Worm (Caenorhabditis elegans): ENCODE measurements around the gene fbxa-18.

The fbxa-18 gene

ce11 chrV:16131249-16131648, 11.2 kb upstream of the fbxa-18 start, which contains the start of gene fbxa-142:
Gene fbxa-142, minus strand, starts transcription at chrV:16131349.
- no peak for TF ChIP-seq tbx-37 (GFP tag; conservative IDR thresholded peaks at IDR 0.05)
- no peak for TF ChIP-seq hnd-1 (tag; optimal IDR thresholded peaks at IDR 0.05)
- no peak for TF ChIP-seq ceh-13 (GFP tag; optimal IDR thresholded peaks at IDR 0.05)
- no peak for TF ChIP-seq tbx-11 (GFP tag; IDR thresholded peaks at IDR 0.05)
- TF ChIP-seq hmg-4 (GFP tag; optimal IDR thresholded peaks at IDR 0.05) = no peak
- TF ChIP-seq B0310.2 (tag; optimal IDR thresholded peaks at IDR 0.05) = no peak
- TF ChIP-seq ets-7 (tag; optimal IDR thresholded peaks at IDR 0.05) = no peak

ce11 chrV:16132215-16132614, 10.3 kb upstream of the fbxa-18 start:
- no peak for TF ChIP-seq ceh-13 (GFP tag; optimal IDR thresholded peaks at IDR 0.05)

ce11 chrV:16132705-16133104, 9.8 kb upstream of the fbxa-18 start, which contains the start of gene fbxa-144:
Gene fbxa-144, minus strand, starts transcription at chrV:16132805.
- TF ChIP-seq hmbx-1 (tag; optimal IDR thresholded peaks at IDR 0.05) = no peak
- TF ChIP-seq ceh-13 (GFP tag; optimal IDR thresholded peaks at IDR 0.05) = no peak
- no peak for TF ChIP-seq tra-4 (tag; optimal IDR thresholded peaks at IDR 0.05)
- TF ChIP-seq flt-1 (GFP tag; IDR thresholded peaks at IDR 0.05) = no peak
- no peak for TF ChIP-seq B0310.2 (tag; optimal IDR thresholded peaks at IDR 0.05)
- TF ChIP-seq scrt-1 (GFP tag; IDR thresholded peaks at IDR 0.05) = no peak
- no peak for TF ChIP-seq F13C5.2 (tag; optimal IDR thresholded peaks at IDR 0.05)
- TF ChIP-seq ama-1 (optimal IDR thresholded peaks at IDR 0.05) = no peak
- no peak for TF ChIP-seq hmg-4 (GFP tag; optimal IDR thresholded peaks at IDR 0.05)
- TF ChIP-seq tbx-37 (GFP tag; conservative IDR thresholded peaks at IDR 0.05) = no peak
- no peak for TF ChIP-seq ceh-36 (tag; optimal IDR thresholded peaks at IDR 0.05)
- TF ChIP-seq tbx-11 (GFP tag; IDR thresholded peaks at IDR 0.05) = no peak
- TF ChIP-seq sea-1 (GFP tag; conservative IDR thresholded peaks at IDR 0.05) = no peak

- TF ChIP-seq F13C5.2 (tag; optimal IDR thresholded peaks at IDR 0.05) = no peak
- TF ChIP-seq B0310.2 (tag; optimal IDR thresholded peaks at IDR 0.05) = no peak
- TF ChIP-seq flt-1 (GFP tag; IDR thresholded peaks at IDR 0.05) = no peak
- TF ChIP-seq ceh-36 (tag; optimal IDR thresholded peaks at IDR 0.05) = no peak
- TF ChIP-seq hnd-1 (tag; optimal IDR thresholded peaks at IDR 0.05) = no peak
- no peak for TF ChIP-seq hmbx-1 (tag; optimal IDR thresholded peaks at IDR 0.05)
- no peak for TF ChIP-seq tbx-11 (GFP tag; IDR thresholded peaks at IDR 0.05)
- no peak for TF ChIP-seq scrt-1 (GFP tag; IDR thresholded peaks at IDR 0.05)
- no peak for TF ChIP-seq ets-7 (tag; optimal IDR thresholded peaks at IDR 0.05)
- no peak for TF ChIP-seq pes-1 (GFP tag; IDR thresholded peaks at IDR 0.05)
- no peak for TF ChIP-seq tbx-37 (GFP tag; conservative IDR thresholded peaks at IDR 0.05)
- no peak for TF ChIP-seq ama-1 (optimal IDR thresholded peaks at IDR 0.05)
- no peak for TF ChIP-seq aly-1 (tag; optimal IDR thresholded peaks at IDR 0.05)
- no peak for TF ChIP-seq tra-4 (tag; optimal IDR thresholded peaks at IDR 0.05)
- TF ChIP-seq sea-1 (GFP tag; conservative IDR thresholded peaks at IDR 0.05) = no peak
- no peak for TF ChIP-seq ceh-13 (GFP tag; optimal IDR thresholded peaks at IDR 0.05)
- TF ChIP-seq hmg-4 (GFP tag; optimal IDR thresholded peaks at IDR 0.05) = no peak
Measured at ce11 chrV:16137043-16137442, 5.4 kb upstream of the fbxa-18 start, which contains the start of gene F44G3.7. Gene F44G3.7, minus strand, starts transcription at chrV:16137143.

- TF ChIP-seq hmbx-1 (tag; optimal IDR thresholded peaks at IDR 0.05) (no peak), tra-4 (tag; optimal IDR thresholded peaks at IDR 0.05) (no peak), aly-1 (tag; optimal IDR thresholded peaks at IDR 0.05) (no peak), hnd-1 (tag; optimal IDR thresholded peaks at IDR 0.05) (no peak), ceh-13 (GFP tag; optimal IDR thresholded peaks at IDR 0.05) (no peak), B0310.2 (tag; optimal IDR thresholded peaks at IDR 0.05) (no peak), tbx-11 (GFP tag; IDR thresholded peaks at IDR 0.05) (no peak), hmg-4 (GFP tag; optimal IDR thresholded peaks at IDR 0.05) (no peak)
Measured at ce11 chrV:16139529-16139928, 2.9 kb upstream of the fbxa-18 start, which contains the start of gene clc-11. Gene clc-11, minus strand, starts transcription at chrV:16139629.

ce11 chrV:16141071-16141470, 1.4 kb upstream of the fbxa-18 start, which contains the start of gene clc-32:
Gene clc-32, minus strand, starts transcription at chrV:16141171.
- no peak for TF ChIP-seq F13C5.2 (tag; optimal IDR thresholded peaks at IDR 0.05)
- no peak for TF ChIP-seq hmg-4 (GFP tag; optimal IDR thresholded peaks at IDR 0.05)
- TF ChIP-seq pes-1 (GFP tag; IDR thresholded peaks at IDR 0.05) = no peak
- TF ChIP-seq tbx-11 (GFP tag; IDR thresholded peaks at IDR 0.05) = no peak
- no peak for TF ChIP-seq tbx-37 (GFP tag; conservative IDR thresholded peaks at IDR 0.05)
- no peak for TF ChIP-seq ceh-36 (tag; optimal IDR thresholded peaks at IDR 0.05)
- TF ChIP-seq hmbx-1 (tag; optimal IDR thresholded peaks at IDR 0.05) = no peak
- no peak for TF ChIP-seq sea-1 (GFP tag; conservative IDR thresholded peaks at IDR 0.05)
- TF ChIP-seq ceh-13 (GFP tag; optimal IDR thresholded peaks at IDR 0.05) = no peak
- no peak for TF ChIP-seq ama-1 (optimal IDR thresholded peaks at IDR 0.05)
- no peak for TF ChIP-seq ets-7 (tag; optimal IDR thresholded peaks at IDR 0.05)
- no peak for TF ChIP-seq flt-1 (GFP tag; IDR thresholded peaks at IDR 0.05)
- TF ChIP-seq tra-4 (tag; optimal IDR thresholded peaks at IDR 0.05) = no peak
- TF ChIP-seq hnd-1 (tag; optimal IDR thresholded peaks at IDR 0.05) = no peak
- TF ChIP-seq scrt-1 (GFP tag; IDR thresholded peaks at IDR 0.05) = no peak
- TF ChIP-seq aly-1 (tag; optimal IDR thresholded peaks at IDR 0.05) = no peak
- no peak for TF ChIP-seq B0310.2 (tag; optimal IDR thresholded peaks at IDR 0.05)

- no peak for TF ChIP-seq aly-1 (tag; optimal IDR thresholded peaks at IDR 0.05)
- no peak for TF ChIP-seq ama-1 (optimal IDR thresholded peaks at IDR 0.05)
- no peak for TF ChIP-seq tbx-11 (GFP tag; IDR thresholded peaks at IDR 0.05)
- no peak for TF ChIP-seq hmg-4 (GFP tag; optimal IDR thresholded peaks at IDR 0.05)
- no peak for TF ChIP-seq F13C5.2 (tag; optimal IDR thresholded peaks at IDR 0.05)
- no peak for TF ChIP-seq sea-1 (GFP tag; conservative IDR thresholded peaks at IDR 0.05)
- no peak for TF ChIP-seq tbx-37 (GFP tag; conservative IDR thresholded peaks at IDR 0.05)
Measured at ce11 chrV:16143066-16143581, 653 bp downstream of the fbxa-18 start, which contains the start of gene fbxa-88. Gene fbxa-88, minus strand, starts transcription at chrV:16143116.

ce11 chrV:16145009-16145408, 2.5 kb downstream of the fbxa-18 start:
- TF ChIP-seq F13C5.2 (tag; optimal IDR thresholded peaks at IDR 0.05) (no peak), tbx-37 (GFP tag; conservative IDR thresholded peaks at IDR 0.05) (no peak), ceh-36 (tag; optimal IDR thresholded peaks at IDR 0.05) (no peak), B0310.2 (tag; optimal IDR thresholded peaks at IDR 0.05) (no peak), pes-1 (GFP tag; IDR thresholded peaks at IDR 0.05) (no peak), sea-1 (GFP tag; conservative IDR thresholded peaks at IDR 0.05) (no peak)

Data from whole organism, early embryonic.